Worm (Caenorhabditis elegans) whole organism, young adult: ENCODE measurements around the gene degl-2.

Source experiments
- B0261.1 ChIP-seq: sonication (generic microtip); optimal IDR thresholded peaks from 2 replicates; lab custom pipeline; 2016; ENCODE audit warnings: mild to moderate bottlenecking, missing genetic modification characterization, moderate library complexity, missing compliant biosample characterization
- B0336.3 ChIP-seq: fragments of 200-800 bp; sonication (Bioruptor generic); IDR thresholded peaks from 2 replicates; pipeline ENCODE4 v1.3.6; 2022; ENCODE audit warnings: missing genetic modification characterization, missing compliant biosample characterization
- C06A6.2 ChIP-seq: fragments of 200-800 bp; sonication (Bioruptor generic); conservative IDR thresholded peaks from 2 replicates; pipeline ENCODE4 v1.3.6; 2022; ENCODE audit warnings: missing genetic modification characterization, missing compliant biosample characterization
- F23B12.7 ChIP-seq: sonication (generic microtip); optimal IDR thresholded peaks from 2 replicates; lab custom pipeline; 2017; ENCODE audit warnings: missing genetic modification characterization, mild to moderate bottlenecking, missing compliant biosample characterization, antibody characterized with exemption, moderate library complexity; ENCODE audit not compliant: insufficient read depth
- F37B4.10 ChIP-seq: fragments of 200-800 bp; sonication (Bioruptor generic); IDR thresholded peaks from 2 replicates; pipeline ENCODE4 v1.3.6; 2022; ENCODE audit warnings: missing genetic modification characterization, missing compliant biosample characterization
- F49E8.2 ChIP-seq: sonication (generic microtip); optimal IDR thresholded peaks from 3 replicates; lab custom pipeline; 2017; ENCODE audit warnings: missing genetic modification characterization, mild to moderate bottlenecking, missing compliant biosample characterization, antibody characterized with exemption, moderate library complexity; ENCODE audit not compliant: insufficient read depth
- F57C9.4 ChIP-seq: sonication (generic microtip); optimal IDR thresholded peaks from 2 replicates; lab custom pipeline; 2017; ENCODE audit warnings: mild to moderate bottlenecking, missing genetic modification characterization, missing compliant biosample characterization
- ZK185.1 ChIP-seq: sonication (generic microtip); optimal IDR thresholded peaks from 2 replicates; lab custom pipeline; 2016; ENCODE audit warnings: mild to moderate bottlenecking, missing genetic modification characterization, missing compliant biosample characterization; ENCODE audit not compliant: poor library complexity, severe bottlenecking
- aptf-3 ChIP-seq: fragments of 200-800 bp; sonication (Bioruptor generic); IDR thresholded peaks from 2 replicates; pipeline ENCODE4 v1.3.6; 2022; ENCODE audit warnings: missing genetic modification characterization, missing compliant biosample characterization
- ceh-27 ChIP-seq: fragments of 200-800 bp; sonication (Bioruptor generic); optimal IDR thresholded peaks from 2 replicates; lab custom pipeline; 2018; ENCODE audit warnings: mild to moderate bottlenecking, missing genetic modification characterization, moderate library complexity, missing compliant biosample characterization
- ceh-58 ChIP-seq: fragments of 200-800 bp; sonication (Bioruptor generic); IDR thresholded peaks from 2 replicates; pipeline ENCODE4 v1.3.6; 2022; ENCODE audit warnings: missing genetic modification characterization, missing compliant biosample characterization
- ceh-91 ChIP-seq: fragments of 200-800 bp; sonication (Bioruptor generic); IDR thresholded peaks from 2 replicates; pipeline ENCODE4 v1.3.6; 2022; ENCODE audit warnings: missing genetic modification reagents, missing genetic modification characterization, missing compliant biosample characterization
- fkh-3 ChIP-seq: sonication (generic microtip); optimal IDR thresholded peaks from 2 replicates; lab custom pipeline; 2016; ENCODE audit warnings: mild to moderate bottlenecking, missing genetic modification characterization, missing compliant biosample characterization
- let-607 ChIP-seq, 2 experiments: fragments of 200-800 bp in 1 of 2; sonication (Bioruptor generic) in 1 of 2; sonication (generic microtip) in 1 of 2; optimal IDR thresholded peaks; 2 replicates each; lab custom pipeline; 2016 to 2018; ENCODE audit warnings: mild to moderate bottlenecking in 2 of 2, missing compliant biosample characterization in 2 of 2, missing genetic modification characterization in 2 of 2, moderate library complexity in 2 of 2, missing genotype in 1 of 2
- madf-3 ChIP-seq: fragments of 200-800 bp; sonication (Bioruptor generic); IDR thresholded peaks from 2 replicates; pipeline ENCODE4 v1.3.6; 2022; ENCODE audit warnings: missing genetic modification reagents, missing genetic modification characterization, missing compliant biosample characterization
- mel-28 ChIP-seq: sonication (generic microtip); optimal IDR thresholded peaks from 2 replicates; lab custom pipeline; 2016; ENCODE audit warnings: borderline replicate concordance, mild to moderate bottlenecking, missing genetic modification characterization, missing compliant biosample characterization
- mxl-1 ChIP-seq: sonication (generic microtip); optimal IDR thresholded peaks from 2 replicates; lab custom pipeline; 2016; ENCODE audit warnings: missing genetic modification characterization, missing compliant biosample characterization
- sea-2 ChIP-seq: fragments of 200-800 bp; sonication (Bioruptor generic); IDR thresholded peaks from 2 replicates; pipeline ENCODE4 v1.3.6; 2022; ENCODE audit warnings: missing genetic modification characterization, missing compliant biosample characterization
- somi-1 ChIP-seq: fragments of 200-800 bp; sonication (Bioruptor generic); optimal IDR thresholded peaks from 2 replicates; lab custom pipeline; 2018; ENCODE audit warnings: mild to moderate bottlenecking, missing genetic modification characterization, missing compliant biosample characterization
- unc-62 ChIP-seq: fragments of 150-350 bp; optimal IDR thresholded peaks from 2 replicates; lab custom pipeline; 2014; ENCODE audit warnings: missing biosample characterization, missing genetic modification reagents, missing genetic modification characterization

degl-2 gene

DNA sequence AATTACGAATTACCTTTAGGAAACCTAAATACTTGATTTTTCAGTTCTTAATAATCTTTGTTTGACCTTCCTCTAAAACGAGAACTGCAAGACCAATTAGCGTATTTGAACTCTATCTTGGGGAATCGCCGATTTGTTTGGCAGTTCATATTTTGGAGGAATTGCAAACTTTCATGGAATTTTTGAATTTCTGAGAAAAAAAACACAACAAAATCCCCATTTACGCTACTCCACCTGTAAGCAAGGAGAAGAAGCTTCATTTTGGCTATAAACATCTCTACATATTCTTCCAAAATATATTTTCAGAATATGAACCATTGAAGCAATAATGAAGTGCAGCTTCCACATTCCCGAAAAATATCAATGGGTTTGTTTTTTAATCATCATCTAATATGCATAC lies 49.6 kb downstream of the degl-2 start, which contains the start of gene twk-9:
Gene twk-9, plus strand, starts transcription at position 301 of the 400 bp plus-strand sequence.
- TF ChIP-seq ceh-27 (GFP tag; lab: Kevin White, UChicago) (no peak), B0336.3 (GFP tag; lab: Robert Waterston, UW) (no peak), ZK185.1 (no peak), ceh-58 (GFP tag; lab: Robert Waterston, UW) (no peak), fkh-3 (tag; lab: Kevin White, UChicago) (no peak), ceh-91 (GFP tag; lab: Robert Waterston, UW) (no peak), C06A6.2 (no peak), F23B12.7 (tag; lab: Kevin White, UChicago) (no peak), F49E8.2 (tag; lab: Kevin White, UChicago) (no peak), aptf-3 (GFP tag; lab: Robert Waterston, UW) (no peak), F57C9.4 (tag; lab: Kevin White, UChicago) (no peak), somi-1 (GFP tag; lab: Kevin White, UChicago) (no peak), B0261.1 (tag; lab: Kevin White, UChicago) (no peak), mel-28 (tag; lab: Kevin White, UChicago) (no peak), let-607 (tag; optimal IDR thresholded peaks at IDR 0.05; lab: Kevin White, UChicago) (no peak), sea-2 (GFP tag; lab: Robert Waterston, UW) (no peak), unc-62 (no peak), madf-3 (GFP tag; lab: Robert Waterston, UW) (no peak), mxl-1 (tag; lab: Kevin White, UChicago) (no peak), F37B4.10 (no peak)
